Fruit fly (Drosophila melanogaster): ENCODE measurements around the gene CG42661.
"Not testable (repeated sequence)": the region's sequence is repeated elsewhere in the genome, so short reads cannot be mapped to it uniquely, and the experiment has no call there.

The CG42661 gene

dm6 chr3L:7471259-7471658 lies 6.0 kb downstream of the CG42661 start, which contains the start of gene CG8541:
TSS of gene CG8541 (plus strand) at chr3L:7471559.
- TF ChIP-seq ssp (GFP tag; IDR thresholded peaks at IDR 0.05) = peak; percentile 12; the same call in 1 of the 2 replicates
- TF ChIP-seq CG9932 (GFP tag; IDR thresholded peaks at IDR 0.05) = no peak

dm6 chr3L:7475270-7475669 lies 10.0 kb downstream of the CG42661 start, which contains the start of gene CG43292:
TSS of gene CG43292 (plus strand) at chr3L:7475570.
- no peak for TF ChIP-seq az2 (GFP tag; optimal IDR thresholded peaks at IDR 0.05)
- no peak for TF ChIP-seq Asciz (GFP tag; optimal IDR thresholded peaks at IDR 0.05)
- no peak for TF ChIP-seq chn (GFP tag; optimal IDR thresholded peaks at IDR 0.05)
- no peak for TF ChIP-seq pb (GFP tag; optimal IDR thresholded peaks at IDR 0.05)
- TF ChIP-seq CG32772 (GFP tag; IDR thresholded peaks at IDR 0.05) = no peak
- no peak for TF ChIP-seq Dek (tag; optimal IDR thresholded peaks at IDR 0.05)
- no peak for TF ChIP-seq sr (GFP tag; IDR thresholded peaks at IDR 0.05)
- TF ChIP-seq pum (GFP tag; optimal IDR thresholded peaks at IDR 0.05) = no peak
- TF ChIP-seq Scr (GFP tag; IDR thresholded peaks at IDR 0.05; ENCODE audit: partially characterized antibody) = no peak
- TF ChIP-seq Rfx (GFP tag; IDR thresholded peaks at IDR 0.05) = no peak
- TF ChIP-seq CG1529 (GFP tag; optimal IDR thresholded peaks at IDR 0.05) = no peak
- TF ChIP-seq Bdp1 (GFP tag; optimal IDR thresholded peaks at IDR 0.05) = no peak
- no peak for TF ChIP-seq Sox102F (GFP tag; optimal IDR thresholded peaks at IDR 0.05)
- TF ChIP-seq Atf6 (GFP tag; IDR thresholded peaks at IDR 0.05) = no peak
- no peak for TF ChIP-seq tx (GFP tag; optimal IDR thresholded peaks at IDR 0.05)
- TF ChIP-seq gt (GFP tag; IDR thresholded peaks at IDR 0.05) = no peak
- TF ChIP-seq CG16779 (GFP tag; IDR thresholded peaks at IDR 0.05) = no peak
- TF ChIP-seq dysf (GFP tag; IDR thresholded peaks at IDR 0.05) = no peak
- no peak for TF ChIP-seq CG9437 (GFP tag; optimal IDR thresholded peaks at IDR 0.05)

dm6 chr3L:7485667-7486066 lies 20.4 kb downstream of the CG42661 start, which contains the start of gene mthl6:
TSS of gene mthl6 (plus strand) at chr3L:7485967.
- TF ChIP-seq sens-2 (GFP tag; IDR thresholded peaks at IDR 0.05) (no peak), Hey (tag; optimal IDR thresholded peaks at IDR 0.05) (no peak), CG13894 (tag; optimal IDR thresholded peaks at IDR 0.05) (no peak), gsb (GFP tag; IDR thresholded peaks at IDR 0.05) (no peak), Tbp (GFP tag; optimal IDR thresholded peaks at IDR 0.05) (no peak)

DNA sequence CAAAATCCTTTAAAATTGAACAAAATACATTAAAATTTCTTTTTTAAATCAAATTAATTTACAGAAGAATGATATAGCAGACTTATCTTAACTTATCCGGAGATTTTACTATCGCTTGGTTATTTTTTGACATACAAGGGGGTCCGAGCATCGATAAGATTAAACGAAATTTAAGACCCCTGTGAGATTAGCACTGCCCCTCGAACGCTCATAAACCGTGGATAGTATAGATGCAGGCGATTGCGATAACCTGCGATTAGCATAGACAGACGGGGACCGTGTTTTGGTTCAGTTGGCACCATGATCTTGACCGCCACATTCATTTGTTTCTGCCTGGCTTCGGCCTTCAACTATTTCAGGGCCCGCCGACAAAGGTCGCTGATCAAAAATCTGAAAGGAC lies 26.3 kb downstream of the CG42661 start, which contains the start of gene Cyp316a1:
Cyp316a1 (plus strand) TSS at position 301 of the 400 bp plus-strand sequence.
- no peak for TF ChIP-seq CG8359 (GFP tag; optimal IDR thresholded peaks at IDR 0.05; ENCODE audit: borderline replicate concordance)
- no peak for TF ChIP-seq caup (GFP tag; optimal IDR thresholded peaks at IDR 0.05; ENCODE audit: severe bottlenecking)
- no peak for TF ChIP-seq B-H2 (GFP tag; optimal IDR thresholded peaks at IDR 0.05)
- TF ChIP-seq CG11504 (tag; optimal IDR thresholded peaks at IDR 0.05) = peak; percentile 6

DNA sequence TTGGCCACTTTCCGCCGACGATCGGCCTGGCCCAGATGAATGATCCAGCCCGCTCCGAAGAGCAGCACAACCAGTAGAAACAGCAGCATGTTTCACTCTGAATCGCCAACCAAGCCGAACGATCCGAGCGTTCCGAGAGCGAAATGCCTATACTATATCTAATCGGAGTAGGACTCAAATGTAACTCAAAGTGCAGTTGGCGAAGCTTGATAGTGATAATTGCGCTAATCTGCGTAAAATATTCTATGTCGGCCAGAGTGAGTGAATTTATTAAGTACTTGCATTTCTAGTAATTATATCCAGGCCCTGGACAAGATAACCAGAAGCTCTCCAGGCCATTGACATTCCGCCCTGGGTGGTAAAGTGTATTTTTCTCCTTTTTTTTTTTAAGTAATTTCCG lies 30.8 kb downstream of the CG42661 start, which contains the start of gene Cyp4d8:
Cyp4d8 (minus strand) TSS at position 101 of the 400 bp plus-strand sequence.
- peak; percentile 46 for TF ChIP-seq Ets65A (GFP tag)
- no peak for TF ChIP-seq CG3163 (GFP tag; optimal IDR thresholded peaks at IDR 0.05)

- not testable (repeated sequence) for TF ChIP-seq CG8765 (GFP tag; IDR thresholded peaks at IDR 0.05); Lhr (GFP tag; optimal IDR thresholded peaks at IDR 0.05); CG13624 (GFP tag; optimal IDR thresholded peaks at IDR 0.05)
Measured at dm6 chr3L:7498731-7499130, 33.4 kb downstream of the CG42661 start, which contains the start of gene CG8539. TSS of gene CG8539 (minus strand) at chr3L:7498831.

Measured in whole organism, embryonic.